Fruit fly (Drosophila melanogaster) whole organism, wandering third instar larva: ENCODE data around the gene Pnn.
"Not testable (repeated sequence)": the region's sequence is repeated elsewhere in the genome, so short reads cannot be mapped to it uniquely, and the experiment has no call there.

ENCODE experiments used
- Abd-B ChIP-seq: fragments of >200 bp; optimal IDR thresholded peaks from 2 replicates; lab custom pipeline; 2017; ENCODE audit warnings: missing biosample characterization, missing genetic modification characterization
- CG32264 ChIP-seq: fragments of 200-800 bp; sonication (Bioruptor generic); optimal IDR thresholded peaks from 2 replicates; lab custom pipeline; 2016; ENCODE audit warnings: missing biosample characterization, missing genetic modification characterization
- CrebA ChIP-seq: fragments of 200-800 bp; sonication (Bioruptor generic); optimal IDR thresholded peaks from 2 replicates; lab custom pipeline; 2016; ENCODE audit warnings: missing biosample characterization, mild to moderate bottlenecking, missing genetic modification characterization, borderline replicate concordance
- Dfd ChIP-seq: fragments of >200 bp; optimal IDR thresholded peaks from 2 replicates; lab custom pipeline; 2017; ENCODE audit warnings: missing biosample characterization, missing genetic modification characterization
- Dif ChIP-seq: fragments of 200-275, 200-300 bp; sonication (Bioruptor generic); optimal IDR thresholded peaks from 2 replicates; lab custom pipeline; 2018; ENCODE audit warnings: missing biosample characterization, missing genetic modification characterization; ENCODE audit not compliant: partially characterized antibody
- GATAd ChIP-seq: sonication (Bioruptor generic); optimal IDR thresholded peaks from 2 replicates; lab custom pipeline; 2016; ENCODE audit warnings: missing biosample characterization, missing genetic modification characterization
- HLH106 ChIP-seq: fragments of 200-800 bp; optimal IDR thresholded peaks from 3 replicates; lab custom pipeline; 2019; ENCODE audit warnings: missing biosample characterization, mild to moderate bottlenecking, missing genetic modification characterization, moderate library complexity
- Hr78 ChIP-seq: fragments of >200 bp; optimal IDR thresholded peaks from 2 replicates; lab custom pipeline; 2017; ENCODE audit warnings: missing biosample characterization, missing genetic modification characterization
- Hr83 ChIP-seq: fragments of 200-300 bp; sonication (Bioruptor generic); optimal IDR thresholded peaks from 2 replicates; lab custom pipeline; 2016; ENCODE audit warnings: missing biosample characterization, mild to moderate bottlenecking, missing genetic modification characterization, moderate library complexity; ENCODE audit not compliant: poor library complexity, severe bottlenecking
- Jra ChIP-seq: sonication (Bioruptor generic); optimal IDR thresholded peaks from 2 replicates; lab custom pipeline; 2016; ENCODE audit warnings: missing biosample characterization, missing genetic modification characterization
- Myc ChIP-seq: fragments of >200 bp; optimal IDR thresholded peaks from 2 replicates; lab custom pipeline; 2017
- N ChIP-seq: fragments of >200 bp; optimal IDR thresholded peaks from 2 replicates; lab custom pipeline; 2018; ENCODE audit warnings: missing biosample characterization, missing external identifiers, missing genetic modification characterization
- OdsH ChIP-seq: fragments of 200-800 bp; sonication (Bioruptor generic); optimal IDR thresholded peaks from 2 replicates; lab custom pipeline; 2016; ENCODE audit warnings: missing biosample characterization, mild to moderate bottlenecking, missing genetic modification characterization
- Rel ChIP-seq, 2 experiments: fragments of 200-800 bp; sonication (Bioruptor generic) in 1 of 2; optimal IDR thresholded peaks; 2 replicates in 1 of 2; 3 replicates in 1 of 2; lab custom pipeline; 2016 to 2019; ENCODE audit warnings: mild to moderate bottlenecking in 2 of 2, missing biosample characterization in 2 of 2, missing genetic modification characterization in 2 of 2, moderate library complexity in 1 of 2
- Sp1 ChIP-seq: fragments of 200-800 bp; sonication (Bioruptor generic); optimal IDR thresholded peaks from 3 replicates; lab custom pipeline; 2019; ENCODE audit warnings: missing biosample characterization, mild to moderate bottlenecking, missing genetic modification characterization, moderate library complexity
- Vsx2 ChIP-seq: fragments of 200-300, 225-300 bp; sonication (Bioruptor generic); optimal IDR thresholded peaks from 2 replicates; lab custom pipeline; 2018; ENCODE audit warnings: missing biosample characterization, missing genetic modification characterization; ENCODE audit not compliant: partially characterized antibody
- br ChIP-seq: fragments of 200-800 bp; sonication (Bioruptor generic); optimal IDR thresholded peaks from 2 replicates; lab custom pipeline; 2016; ENCODE audit warnings: missing biosample characterization, missing genetic modification characterization
- brk ChIP-seq: fragments of 200-800 bp; sonication (Bioruptor generic); optimal IDR thresholded peaks from 2 replicates; lab custom pipeline; 2016; ENCODE audit warnings: missing biosample characterization, mild to moderate bottlenecking, missing genetic modification characterization
- dl ChIP-seq, 2 experiments: fragments of 175-275, 200-275 bp in 1 of 2; fragments of 200-275 bp in 1 of 2; sonication (Bioruptor generic); optimal IDR thresholded peaks; lab custom pipeline; 2018; ENCODE audit warnings: mild to moderate bottlenecking in 2 of 2, missing biosample characterization in 2 of 2, missing genetic modification characterization in 2 of 2, moderate library complexity in 2 of 2; ENCODE audit not compliant: partially characterized antibody in 2 of 2, insufficient read depth in 1 of 2
- dmrt93B ChIP-seq: fragments of 200-800 bp; sonication (Bioruptor generic); optimal IDR thresholded peaks from 2 replicates; lab custom pipeline; 2018; ENCODE audit warnings: missing biosample characterization, mild to moderate bottlenecking, missing genetic modification characterization
- dsf ChIP-seq: sonication (Bioruptor generic); optimal IDR thresholded peaks from 2 replicates; lab custom pipeline; 2016; ENCODE audit warnings: missing biosample characterization, missing genetic modification characterization, borderline replicate concordance
- ey ChIP-seq: fragments of 200-800 bp; sonication (Bioruptor generic); optimal IDR thresholded peaks from 2 replicates; lab custom pipeline; 2016; ENCODE audit warnings: missing biosample characterization, missing genetic modification characterization
- foxo ChIP-seq, 2 experiments: fragments of 200-800 bp; sonication (Bioruptor generic); optimal IDR thresholded peaks; 2 replicates in 1 of 2; 3 replicates in 1 of 2; lab custom pipeline; 2016 to 2017; ENCODE audit warnings: missing biosample characterization in 2 of 2, missing genetic modification characterization in 2 of 2
- fru ChIP-seq: fragments of 200-800 bp; sonication (Bioruptor generic); optimal IDR thresholded peaks from 3 replicates; lab custom pipeline; 2016; ENCODE audit warnings: missing biosample characterization, mild to moderate bottlenecking, missing genetic modification characterization
- h ChIP-seq: fragments of 200-800 bp; sonication (Bioruptor generic); optimal IDR thresholded peaks from 3 replicates; lab custom pipeline; 2016; ENCODE audit warnings: missing biosample characterization, mild to moderate bottlenecking, missing genetic modification characterization
- lola ChIP-seq: fragments of >200 bp; optimal IDR thresholded peaks from 2 replicates; lab custom pipeline; 2017; ENCODE audit warnings: missing biosample characterization, missing genetic modification characterization
- pan ChIP-seq: fragments of >200 bp; optimal IDR thresholded peaks from 2 replicates; lab custom pipeline; 2017
- rgr ChIP-seq: fragments of 200-800 bp; sonication (Bioruptor generic); optimal IDR thresholded peaks from 3 replicates; lab custom pipeline; 2016; ENCODE audit warnings: missing biosample characterization, mild to moderate bottlenecking, missing genetic modification characterization
- sage ChIP-seq: fragments of 200-800 bp; sonication (Bioruptor generic); optimal IDR thresholded peaks from 2 replicates; lab custom pipeline; 2016; ENCODE audit warnings: missing biosample characterization, mild to moderate bottlenecking, missing genetic modification characterization
- sv ChIP-seq: fragments of 200-800 bp; sonication (Bioruptor generic); optimal IDR thresholded peaks from 3 replicates; lab custom pipeline; 2016; ENCODE audit warnings: missing biosample characterization, missing genetic modification characterization
- tai ChIP-seq: sonication (Bioruptor generic); optimal IDR thresholded peaks from 2 replicates; lab custom pipeline; 2016; ENCODE audit warnings: missing biosample characterization, missing genetic modification characterization
- woc ChIP-seq: sonication (Bioruptor generic); optimal IDR thresholded peaks from 2 replicates; lab custom pipeline; 2016; ENCODE audit warnings: missing biosample characterization, mild to moderate bottlenecking, missing genetic modification characterization

Pnn gene

DNA sequence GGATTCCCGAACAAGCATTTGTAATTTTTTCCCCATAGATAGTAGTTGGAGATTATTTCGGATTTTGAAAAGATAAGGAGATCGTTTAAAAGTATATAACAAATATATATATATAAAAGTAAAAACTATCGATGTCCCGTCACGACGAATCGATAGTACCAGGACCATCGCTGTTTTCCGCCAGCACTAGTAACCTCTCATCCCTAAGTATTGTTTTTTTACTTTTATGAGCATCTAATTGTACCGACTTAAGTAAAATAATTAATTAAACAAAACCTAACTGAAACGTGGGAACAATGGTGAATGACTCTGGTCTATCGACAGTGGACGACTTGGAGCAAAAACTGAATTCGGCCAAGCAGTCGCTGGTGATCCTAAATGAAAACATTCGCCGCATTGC is at the start of gene Pnn:
Gene Pnn, plus strand, starts transcription at position 187 of the 400 bp plus-strand sequence.
- no peak for TF ChIP-seq tai (GFP tag; lab: Kevin White, UChicago)
- TF ChIP-seq Rel (GFP tag; optimal IDR thresholded peaks at IDR 0.05; lab: Kevin White, UChicago), result no peak
- TF ChIP-seq Rel (tag; optimal IDR thresholded peaks at IDR 0.05; lab: Kevin White, UChicago), result peak; percentile 68
- no peak for TF ChIP-seq N (GFP tag; lab: Kevin White, UChicago)
- no peak for TF ChIP-seq Myc (lab: Kevin White, UChicago)
- no peak for TF ChIP-seq Hr78 (GFP tag; lab: Kevin White, UChicago)
- TF ChIP-seq sage (GFP tag; lab: Kevin White, UChicago), result peak; percentile 32
- peak; percentile 39 for TF ChIP-seq woc (GFP tag; lab: Kevin White, UChicago)
- no peak for TF ChIP-seq dl (GFP tag; optimal IDR thresholded peaks at IDR 0.05; lab: Kevin White, UChicago; ENCODE audit: insufficient read depth in 1 of 2, partially characterized antibody in 2 of 2)
- TF ChIP-seq CG32264 (GFP tag; lab: Kevin White, UChicago), result no peak
- no peak for TF ChIP-seq Hr83
- TF ChIP-seq, all 38 proteins: peak for 3

DNA sequence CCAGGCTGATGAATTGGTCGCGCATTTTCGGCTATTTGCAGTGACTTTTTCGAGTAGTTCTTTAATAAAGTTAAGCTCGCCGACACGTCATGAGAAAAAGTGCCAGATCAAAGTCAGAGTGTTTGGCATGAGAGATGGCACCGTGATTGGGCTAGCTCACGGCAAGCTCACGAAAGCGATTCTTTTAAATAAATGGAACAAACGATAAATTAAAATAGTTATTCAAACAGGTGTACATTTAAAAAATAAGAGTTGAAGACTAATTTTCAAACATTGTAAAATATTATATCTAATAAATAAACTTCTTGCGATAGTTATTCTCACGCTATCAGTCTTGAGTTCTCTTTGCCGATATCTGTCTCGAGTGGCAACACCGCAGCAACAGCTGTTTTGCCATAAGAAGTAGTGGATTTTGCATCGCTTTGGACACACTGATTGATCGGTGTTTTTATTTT is 48.0 kb upstream of the Pnn start, which contains the start of the genes Unc-115b, p24-2 and CG32939:
Gene Unc-115b, minus strand, starts transcription at position 101 of the 455 bp plus-strand sequence.
Gene p24-2, minus strand, starts transcription at position 120 of the 455 bp plus-strand sequence.
Gene CG32939, plus strand, starts transcription at position 405 of the 455 bp plus-strand sequence.
- TF ChIP-seq Dif, sv, dmrt93B: not testable (repeated sequence)

DNA sequence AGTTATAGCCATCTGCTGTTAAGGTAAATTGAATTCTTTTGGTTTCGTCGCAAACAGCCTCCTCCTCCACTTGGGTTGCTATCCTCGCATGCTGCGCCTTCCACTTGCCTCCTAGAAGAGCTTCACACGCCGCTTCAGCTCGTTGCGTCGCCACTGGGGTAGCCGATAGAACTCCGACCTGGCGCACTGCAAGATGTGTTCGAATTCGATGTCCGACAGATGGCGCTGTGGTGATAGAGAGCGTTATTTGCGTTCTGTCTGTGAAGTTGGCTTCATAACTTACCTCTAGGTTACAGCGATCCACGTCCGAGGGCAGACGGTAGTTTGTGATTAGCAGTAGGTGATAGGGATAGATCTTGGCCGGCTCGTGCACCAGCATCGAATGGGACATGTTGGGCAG is 45.7 kb upstream of the Pnn start:
- TF ChIP-seq Dif, result no peak
- TF ChIP-seq br (GFP tag; lab: Kevin White, UChicago), result no peak
- no peak for TF ChIP-seq Myc (lab: Kevin White, UChicago)
- TF ChIP-seq tai (GFP tag; lab: Kevin White, UChicago), result no peak
- no peak for TF ChIP-seq Vsx2
- no peak for TF ChIP-seq brk (GFP tag; lab: Kevin White, UChicago)
- TF ChIP-seq pan (lab: Kevin White, UChicago), result no peak
- TF ChIP-seq GATAd (GFP tag; lab: Kevin White, UChicago), result no peak
- TF ChIP-seq dl (GFP tag; optimal IDR thresholded peaks at IDR 0.05; lab: Kevin White, UChicago; ENCODE audit: insufficient read depth in 1 of 2, partially characterized antibody in 2 of 2), result no peak
- TF ChIP-seq HLH106 (tag; lab: Kevin White, UChicago), result no peak
- TF ChIP-seq lola (GFP tag; lab: Kevin White, UChicago), result no peak
- no peak for TF ChIP-seq Abd-B
- TF ChIP-seq Rel (GFP tag; optimal IDR thresholded peaks at IDR 0.05; lab: Kevin White, UChicago), result no peak
- TF ChIP-seq Rel (tag; optimal IDR thresholded peaks at IDR 0.05; lab: Kevin White, UChicago), result no peak
- no peak for TF ChIP-seq woc (GFP tag; lab: Kevin White, UChicago)
- TF ChIP-seq rgr (GFP tag; lab: Kevin White, UChicago), result no peak
- TF ChIP-seq foxo (GFP tag; optimal IDR thresholded peaks at IDR 0.05; lab: Kevin White, UChicago), result no peak
- TF ChIP-seq ey (GFP tag; lab: Kevin White, UChicago), result no peak
- no peak for TF ChIP-seq OdsH
- no peak for TF ChIP-seq dsf (GFP tag; lab: Kevin White, UChicago)
- TF ChIP-seq Dfd (GFP tag; lab: Kevin White, UChicago), result no peak

dm6 chr3R:9700513-9700912 is 40.2 kb upstream of the Pnn start:
- TF ChIP-seq Rel (GFP tag; optimal IDR thresholded peaks at IDR 0.05; lab: Kevin White, UChicago) (no peak), Rel (tag; optimal IDR thresholded peaks at IDR 0.05; lab: Kevin White, UChicago) (peak; percentile 96), sv (no peak)

DNA sequence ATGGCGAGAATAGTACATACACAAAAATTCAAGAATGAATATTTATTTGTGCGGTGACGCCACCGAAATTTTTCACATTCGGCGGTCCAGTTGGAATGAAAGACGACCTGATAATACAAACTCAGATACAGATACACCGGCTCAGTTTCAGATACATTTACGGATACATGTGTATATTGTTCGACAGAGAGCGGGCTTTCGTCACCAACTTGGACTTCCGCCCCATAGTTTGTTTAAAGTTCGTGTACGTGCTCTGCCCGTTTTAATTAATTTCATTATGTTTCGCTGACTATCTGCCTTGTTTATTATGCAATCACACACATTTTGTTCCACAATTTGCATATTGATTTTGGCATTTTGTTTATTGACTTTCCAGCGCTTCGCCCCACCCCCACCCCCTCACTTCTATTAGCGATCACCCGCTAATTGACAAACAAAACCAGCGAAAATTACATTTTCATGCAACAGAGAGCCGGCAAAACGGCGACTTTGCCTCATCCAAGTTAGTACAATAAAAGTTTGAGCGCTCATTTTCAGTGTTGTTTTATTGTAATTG is 39.5 kb upstream of the Pnn start:
- peak; percentile 3 for TF ChIP-seq dmrt93B
- TF ChIP-seq Sp1 (GFP tag; lab: Kevin White, UChicago), result peak; percentile 5
- no peak for TF ChIP-seq fru (GFP tag; lab: Kevin White, UChicago)
- peak in 1 of 2 experiments; percentile 7 for TF ChIP-seq foxo (GFP tag; optimal IDR thresholded peaks at IDR 0.05; lab: Kevin White, UChicago)
- peak; percentile 1 for TF ChIP-seq Jra (GFP tag; lab: Kevin White, UChicago)
- TF ChIP-seq HLH106 (tag; lab: Kevin White, UChicago), result peak; percentile 22
- TF ChIP-seq CG32264 (GFP tag; lab: Kevin White, UChicago), result no peak
- no peak for TF ChIP-seq CrebA
- TF ChIP-seq pan (lab: Kevin White, UChicago), result no peak
- TF ChIP-seq h, result peak; percentile 42
- TF ChIP-seq Hr83, result peak; percentile 23
- peak; percentile 62 for TF ChIP-seq rgr (GFP tag; lab: Kevin White, UChicago)
- TF ChIP-seq OdsH, result peak; percentile 56
